Worm (Caenorhabditis elegans) whole organism, L4/young adult: ENCODE measurements around the gene zmp-4.

ENCODE experiments used
- W03F9.2 ChIP-seq: fragments of 150-350 bp; optimal IDR thresholded peaks from 2 replicates; lab custom pipeline; 2014; ENCODE audit warnings: missing biosample characterization, missing genetic modification characterization
- dao-5 ChIP-seq: sonication (generic microtip); optimal IDR thresholded peaks from 2 replicates; lab custom pipeline; 2016; ENCODE audit warnings: missing genotype, missing genetic modification characterization, moderate library complexity, missing compliant biosample characterization
- him-1 ChIP-seq: sonication (generic microtip); optimal IDR thresholded peaks from 2 replicates; lab custom pipeline; 2016; ENCODE audit warnings: missing genotype, missing genetic modification reagents, missing genetic modification characterization, missing compliant biosample characterization

zmp-4 gene

ce11 chrV:14876257-14876656, 45.2 kb downstream of the zmp-4 start:
- TF ChIP-seq dao-5 (tag; lab: Kevin White, UChicago) (no peak), him-1 (tag; lab: Kevin White, UChicago) (no peak), W03F9.2 (no peak)

- no peak for TF ChIP-seq W03F9.2
- TF ChIP-seq dao-5 (tag; lab: Kevin White, UChicago), result no peak
- TF ChIP-seq him-1 (tag; lab: Kevin White, UChicago), result no peak
Measured at ce11 chrV:14875371-14875770, 46.0 kb downstream of the zmp-4 start, which contains the start of gene ZC412.5. TSS of gene ZC412.5 (minus strand) at chrV:14875471.

- TF ChIP-seq dao-5 (tag; lab: Kevin White, UChicago) (no peak), W03F9.2 (no peak), him-1 (tag; lab: Kevin White, UChicago) (no peak)
Measured at ce11 chrV:14871365-14871764, 50.0 kb downstream of the zmp-4 start, which contains the start of gene ZC412.3. TSS of gene ZC412.3 (minus strand) at chrV:14871547.

- TF ChIP-seq him-1 (tag; lab: Kevin White, UChicago) (no peak), dao-5 (tag; lab: Kevin White, UChicago) (no peak), W03F9.2 (no peak)
Measured at ce11 chrV:14868181-14868580, 53.2 kb downstream of the zmp-4 start, which contains the start of gene gcy-14. TSS of gene gcy-14 (minus strand) at chrV:14868281.
